Fruit fly (Drosophila melanogaster) whole organism, embryonic: Measurements from ENCODE around the gene Moca-cyp.
A peak's percentile ranks its signal among the peaks of the same experiment; 100 is the strongest.

Experiments used
- Atf3 ChIP-seq: fragments of 200-800 bp; sonication (Bioruptor generic); optimal IDR thresholded peaks from 3 replicates; lab custom pipeline; 2016; ENCODE audit warnings: missing biosample characterization, missing genetic modification characterization
- CG10147 ChIP-seq: fragments of 200-800 bp; sonication (Bioruptor generic); optimal IDR thresholded peaks from 2 replicates; lab custom pipeline; 2019; ENCODE audit warnings: missing biosample characterization, mild to moderate bottlenecking, missing genetic modification characterization, moderate library complexity
- CG10565 ChIP-seq: fragments of 200-800 bp; sonication (Bioruptor generic); optimal IDR thresholded peaks from 3 replicates; lab custom pipeline; 2016; ENCODE audit warnings: missing biosample characterization, mild to moderate bottlenecking, missing genetic modification characterization
- CG12071 ChIP-seq: fragments of 200-800 bp; sonication (Bioruptor generic); optimal IDR thresholded peaks from 3 replicates; lab custom pipeline; 2018; ENCODE audit warnings: missing biosample characterization, mild to moderate bottlenecking, missing genetic modification characterization
- CG1233 ChIP-seq: fragments of 200-800 bp; sonication (Bioruptor generic); optimal IDR thresholded peaks from 4 replicates; lab custom pipeline; 2018; ENCODE audit warnings: missing biosample characterization, mild to moderate bottlenecking, missing genetic modification characterization
- CG12391 ChIP-seq: fragments of 200-800 bp; sonication (Bioruptor generic); optimal IDR thresholded peaks from 3 replicates; lab custom pipeline; 2018; ENCODE audit warnings: missing biosample characterization, mild to moderate bottlenecking, missing genetic modification characterization, moderate library complexity
- CG12659 ChIP-seq: fragments of 200-800 bp; sonication (Bioruptor generic); optimal IDR thresholded peaks from 3 replicates; lab custom pipeline; 2017; ENCODE audit warnings: mild to moderate bottlenecking, missing biosample characterization, missing genetic modification reagents, missing genetic modification characterization
- CG13424 ChIP-seq: fragments of 200-800 bp; sonication (Bioruptor generic); optimal IDR thresholded peaks from 2 replicates; lab custom pipeline; 2019; ENCODE audit warnings: missing biosample characterization, mild to moderate bottlenecking, missing genetic modification characterization, moderate library complexity
- CG15073 ChIP-seq: fragments of 200-800 bp; sonication (Bioruptor generic); optimal IDR thresholded peaks from 2 replicates; lab custom pipeline; 2016; ENCODE audit warnings: missing biosample characterization, missing genetic modification characterization
- CG1602 ChIP-seq: fragments of 200-800 bp; sonication (Bioruptor generic); optimal IDR thresholded peaks from 3 replicates; lab custom pipeline; 2016; ENCODE audit warnings: missing biosample characterization, missing genetic modification characterization
- CG18619 ChIP-seq: fragments of 200-800 bp; sonication (Bioruptor generic); optimal IDR thresholded peaks from 3 replicates; lab custom pipeline; 2017; ENCODE audit warnings: missing biosample characterization, mild to moderate bottlenecking, missing genetic modification characterization
- CG30403 ChIP-seq: fragments of 200-800 bp; sonication (Bioruptor generic); optimal IDR thresholded peaks from 3 replicates; lab custom pipeline; 2016; ENCODE audit warnings: missing biosample characterization, missing genetic modification characterization
- CG31441 ChIP-seq: fragments of 200-800 bp; sonication (Bioruptor generic); IDR thresholded peaks from 2 replicates; pipeline ENCODE4 v1.3.6; 2022; ENCODE audit warnings: missing biosample characterization, missing genetic modification characterization
- CG3726 ChIP-seq: fragments of 200-800 bp; sonication (Bioruptor generic); IDR thresholded peaks from 3 replicates; pipeline ENCODE4, ENCODE4 v1.3.6; 2022; ENCODE audit warnings: missing biosample characterization, missing genetic modification characterization
- CG3838 ChIP-seq: fragments of 200-800 bp; sonication (Bioruptor generic); optimal IDR thresholded peaks from 3 replicates; lab custom pipeline; 2016; ENCODE audit warnings: missing biosample characterization, missing genetic modification characterization
- CG4617 ChIP-seq: fragments of 200-800 bp; sonication (Bioruptor generic); optimal IDR thresholded peaks from 3 replicates; lab custom pipeline; 2016; ENCODE audit warnings: missing biosample characterization, missing genetic modification characterization, borderline replicate concordance
- CG5180 ChIP-seq: fragments of 200-800 bp; sonication (Bioruptor generic); optimal IDR thresholded peaks from 3 replicates; lab custom pipeline; 2017; ENCODE audit warnings: missing biosample characterization, missing genetic modification characterization, mild to moderate bottlenecking, moderate library complexity, missing genetic modification reagents
- CG5245 ChIP-seq: fragments of 200-800 bp; sonication (Bioruptor generic); optimal IDR thresholded peaks from 3 replicates; lab custom pipeline; 2016; ENCODE audit warnings: missing biosample characterization, missing genetic modification characterization
- CG6689 ChIP-seq: fragments of 200-800 bp; sonication (Bioruptor generic); IDR thresholded peaks from 2 replicates; pipeline ENCODE4 v1.3.6; 2022; ENCODE audit warnings: missing biosample characterization, missing genetic modification characterization
- CG6791 ChIP-seq: fragments of 200-800 bp; sonication (Bioruptor generic); IDR thresholded peaks from 3 replicates; pipeline ENCODE4 v1.3.6; 2022; ENCODE audit warnings: missing biosample characterization, missing genetic modification characterization; ENCODE audit not compliant: partially characterized antibody
- CG8281 ChIP-seq: fragments of 200-800 bp; sonication (Bioruptor generic); optimal IDR thresholded peaks from 2 replicates; lab custom pipeline; 2018; ENCODE audit warnings: missing biosample characterization, mild to moderate bottlenecking, missing genetic modification characterization, moderate library complexity
- CG8765 ChIP-seq: fragments of 200-800 bp; sonication (Bioruptor generic); IDR thresholded peaks from 2 replicates; pipeline ENCODE4 v1.3.6; 2022; ENCODE audit warnings: missing biosample characterization, missing genetic modification characterization
- CG9817 ChIP-seq: fragments of 200-800 bp; sonication (Bioruptor generic); optimal IDR thresholded peaks from 2 replicates; lab custom pipeline; 2018; ENCODE audit warnings: missing biosample characterization, mild to moderate bottlenecking, missing genetic modification characterization, moderate library complexity
- Dad ChIP-seq: fragments of 200-800 bp; sonication (Bioruptor generic); optimal IDR thresholded peaks from 3 replicates; lab custom pipeline; 2016; ENCODE audit warnings: missing biosample characterization, missing genetic modification characterization
- Dll ChIP-seq: fragments of 200-800 bp; sonication (Bioruptor generic); IDR thresholded peaks from 4 replicates; pipeline ENCODE4 v1.3.6; 2022; ENCODE audit warnings: missing biosample characterization, missing genetic modification characterization; ENCODE audit not compliant: partially characterized antibody
- Doc2 ChIP-seq: fragments of 200-800 bp; sonication (Bioruptor generic); IDR thresholded peaks from 2 replicates; pipeline ENCODE4 v1.3.6; 2022; ENCODE audit warnings: missing biosample characterization, missing genetic modification characterization
- ERR ChIP-seq: fragments of 200-800 bp; sonication (Bioruptor generic); optimal IDR thresholded peaks from 2 replicates; lab custom pipeline; 2016; ENCODE audit warnings: missing biosample characterization, missing genetic modification characterization
- HLH54F ChIP-seq: fragments of 200-800 bp; sonication (Bioruptor generic); optimal IDR thresholded peaks from 3 replicates; lab custom pipeline; 2016; ENCODE audit warnings: missing biosample characterization, missing genetic modification characterization
- Hey ChIP-seq: fragments of 200-800 bp; sonication (Bioruptor generic); optimal IDR thresholded peaks from 3 replicates; lab custom pipeline; 2018; ENCODE audit warnings: missing biosample characterization, mild to moderate bottlenecking, missing genetic modification characterization
- MBD-R2 ChIP-seq: fragments of 200-800 bp; sonication (Bioruptor generic); IDR thresholded peaks from 2 replicates; pipeline ENCODE4 v1.3.6; 2022; ENCODE audit warnings: missing biosample characterization, missing genetic modification characterization
- NC2α ChIP-seq: fragments of 200-800 bp; sonication (Bioruptor generic); optimal IDR thresholded peaks from 2 replicates; lab custom pipeline; 2016; ENCODE audit warnings: missing biosample characterization, missing genetic modification characterization
- Nf-YC ChIP-seq: fragments of 200-800 bp; optimal IDR thresholded peaks from 3 replicates; lab custom pipeline; 2019; ENCODE audit warnings: missing biosample characterization, mild to moderate bottlenecking, missing genetic modification characterization, moderate library complexity
- Tbp ChIP-seq: fragments of >200 bp; optimal IDR thresholded peaks from 2 replicates; lab custom pipeline; 2018; ENCODE audit warnings: missing biosample characterization, missing genetic modification characterization
- al ChIP-seq: fragments of 200-800 bp; sonication (Bioruptor generic); IDR thresholded peaks from 2 replicates; pipeline ENCODE4 v1.3.6; 2022; ENCODE audit warnings: missing biosample characterization, missing genetic modification characterization
- ara ChIP-seq: fragments of 200-800 bp; sonication (Bioruptor generic); IDR thresholded peaks from 2 replicates; pipeline ENCODE4 v1.3.6; 2022; ENCODE audit warnings: missing biosample characterization, missing genetic modification characterization
- br ChIP-seq: fragments of >200 bp; optimal IDR thresholded peaks from 2 replicates; lab custom pipeline; 2017
- cwo ChIP-seq: fragments of 200-800 bp; sonication (Bioruptor generic); optimal IDR thresholded peaks from 3 replicates; lab custom pipeline; 2017; ENCODE audit warnings: missing biosample characterization, missing genetic modification characterization, mild to moderate bottlenecking, moderate library complexity, missing genetic modification reagents
- dan ChIP-seq: fragments of 200-800 bp; sonication (Bioruptor generic); IDR thresholded peaks from 2 replicates; pipeline ENCODE4 v1.3.6; 2022; ENCODE audit warnings: missing biosample characterization, missing genetic modification characterization
- dmrt99B ChIP-seq: fragments of 200-800 bp; sonication (Bioruptor generic); optimal IDR thresholded peaks from 2 replicates; lab custom pipeline; 2018; ENCODE audit warnings: missing biosample characterization, mild to moderate bottlenecking, missing genetic modification characterization, moderate library complexity
- ewg ChIP-seq: fragments of 200-800 bp; sonication (Bioruptor generic); optimal IDR thresholded peaks from 3 replicates; lab custom pipeline; 2017; ENCODE audit warnings: mild to moderate bottlenecking, missing biosample characterization, missing genetic modification reagents, missing genetic modification characterization
- fd102C ChIP-seq: fragments of 200-800 bp; sonication (Bioruptor generic); optimal IDR thresholded peaks from 2 replicates; lab custom pipeline; 2018; ENCODE audit warnings: missing biosample characterization, mild to moderate bottlenecking, missing genetic modification characterization, moderate library complexity
- fu2 ChIP-seq: fragments of 200-800 bp; sonication (Bioruptor generic); optimal IDR thresholded peaks from 2 replicates; lab custom pipeline; 2016; ENCODE audit warnings: missing biosample characterization, missing genetic modification characterization
- jumu ChIP-seq: fragments of 200-800 bp; sonication (Bioruptor generic); optimal IDR thresholded peaks from 3 replicates; lab custom pipeline; 2016; ENCODE audit warnings: missing biosample characterization, missing genetic modification characterization
- kah ChIP-seq: fragments of 200-800 bp; sonication (Bioruptor generic); optimal IDR thresholded peaks from 2 replicates; lab custom pipeline; 2018; ENCODE audit warnings: missing biosample characterization, mild to moderate bottlenecking, missing genetic modification characterization
- pb ChIP-seq: fragments of 200-800 bp; sonication (Bioruptor generic); optimal IDR thresholded peaks from 3 replicates; lab custom pipeline; 2016; ENCODE audit warnings: missing biosample characterization, missing genetic modification characterization
- ranshi ChIP-seq: fragments of 200-800 bp; sonication (Bioruptor generic); IDR thresholded peaks from 2 replicates; pipeline ENCODE4 v1.3.6; 2022; ENCODE audit warnings: missing biosample characterization, missing genetic modification characterization
- salm ChIP-seq: fragments of 200-800 bp; sonication (Bioruptor generic); optimal IDR thresholded peaks from 2 replicates; lab custom pipeline; 2018; ENCODE audit warnings: missing biosample characterization, mild to moderate bottlenecking, missing genetic modification characterization
- ssp ChIP-seq: fragments of 200-800 bp; sonication (Bioruptor generic); IDR thresholded peaks from 2 replicates; pipeline ENCODE4 v1.3.6; 2022; ENCODE audit warnings: missing biosample characterization, missing genetic modification characterization
- tin ChIP-seq: fragments of 200-800 bp; sonication (Bioruptor generic); optimal IDR thresholded peaks from 3 replicates; lab custom pipeline; 2016; ENCODE audit warnings: missing biosample characterization, missing genetic modification characterization
- vvl ChIP-seq: fragments of 200-800 bp; sonication (Bioruptor generic); IDR thresholded peaks from 2 replicates; pipeline ENCODE4 v1.3.6; 2022; ENCODE audit warnings: missing biosample characterization, missing genetic modification characterization

Gene Moca-cyp

DNA sequence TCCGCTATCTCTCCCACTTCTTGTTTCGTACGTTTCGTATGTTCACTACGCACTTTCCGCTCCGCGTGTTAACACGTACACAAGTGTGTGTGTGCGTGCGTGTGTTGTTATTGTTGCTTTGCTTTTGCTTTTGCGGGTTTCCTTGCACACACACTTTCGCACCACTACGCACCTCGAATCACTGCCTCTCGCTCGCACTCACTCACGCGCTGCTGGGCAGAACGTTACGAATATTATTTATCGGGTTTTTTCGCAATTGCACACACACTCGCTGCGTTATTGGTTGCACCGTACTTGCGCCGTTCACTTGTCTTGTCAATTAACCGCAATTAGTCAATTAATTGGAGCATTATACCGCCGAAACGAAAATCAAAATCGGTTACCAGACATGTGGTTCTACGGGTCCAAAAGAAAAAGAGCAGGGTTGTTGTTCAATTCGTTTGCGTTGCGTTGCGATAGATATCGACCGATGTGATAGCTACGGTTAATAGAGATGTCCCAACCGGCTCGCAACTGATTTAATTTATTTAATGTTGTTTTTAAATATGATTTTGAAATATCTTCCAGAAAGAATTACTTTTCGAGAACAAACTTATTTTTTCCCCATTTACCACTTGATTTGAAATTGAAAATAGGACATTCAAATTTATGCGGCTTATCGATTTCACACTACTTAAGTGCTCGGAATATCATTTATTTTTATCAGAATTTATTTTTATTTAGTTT lies 3.9 kb upstream of the Moca-cyp start, which contains the start of gene larp (continued):
- TF ChIP-seq NC2α (GFP tag; lab: Kevin White, UChicago), result peak; percentile 51
- peak; percentile 60 for TF ChIP-seq MBD-R2 (GFP tag; lab: Robert Waterston, UW)
- peak; percentile 51 for TF ChIP-seq Nf-YC (tag; lab: Kevin White, UChicago)
- TF ChIP-seq CG18619 (GFP tag; lab: Kevin White, UChicago), result peak; percentile 55
- TF ChIP-seq CG6689, result peak; percentile 63
- TF ChIP-seq CG31441 (GFP tag; lab: Robert Waterston, UW), result peak; percentile 42; the same call in 1 of the 2 replicates
- peak; percentile 22 for TF ChIP-seq jumu (GFP tag; lab: Kevin White, UChicago)
- TF ChIP-seq CG10565, result no peak
- no peak for TF ChIP-seq Tbp (GFP tag; lab: Kevin White, UChicago)
- TF ChIP-seq ssp (GFP tag; lab: Robert Waterston, UW), result peak; percentile 61
- peak; percentile 74 for TF ChIP-seq CG12391
- TF ChIP-seq Dll (GFP tag; lab: Robert Waterston, UW), result peak; percentile 89
- peak; percentile 57; the same call in 1 of the 2 replicates for TF ChIP-seq ara
- peak; percentile 55 for TF ChIP-seq Dad (GFP tag; lab: Kevin White, UChicago)
- no peak for TF ChIP-seq CG15073 (GFP tag; lab: Kevin White, UChicago)
- peak; percentile 96 for TF ChIP-seq CG6791 (GFP tag; lab: Robert Waterston, UW)
- peak; percentile 49; the same call in 1 of the 3 replicates for TF ChIP-seq CG3726 (GFP tag; lab: Robert Waterston, UW)
- peak; percentile 71 for TF ChIP-seq CG13424 (tag; lab: Kevin White, UChicago)
- peak; percentile 67 for TF ChIP-seq HLH54F (GFP tag; lab: Kevin White, UChicago)
- peak; percentile 34 for TF ChIP-seq CG5245
- peak; percentile 87 for TF ChIP-seq vvl (GFP tag; lab: Robert Waterston, UW)
- no peak for TF ChIP-seq kah (GFP tag; lab: Kevin White, UChicago)
- no peak for TF ChIP-seq fd102C
- peak; percentile 7 for TF ChIP-seq ERR (GFP tag; lab: Kevin White, UChicago)
- TF ChIP-seq cwo (GFP tag; lab: Kevin White, UChicago), result no peak
- TF ChIP-seq br (lab: Kevin White, UChicago), result no peak
- TF ChIP-seq Atf3 (GFP tag; lab: Kevin White, UChicago), result peak; percentile 44
- TF ChIP-seq CG4617 (GFP tag; lab: Kevin White, UChicago), result peak; percentile 60
- TF ChIP-seq CG8765, result peak; percentile 67; the same call in 1 of the 2 replicates
- peak; percentile 66 for TF ChIP-seq fu2 (GFP tag; lab: Kevin White, UChicago)
- TF ChIP-seq ranshi (GFP tag; lab: Robert Waterston, UW), result peak; percentile 79
- TF ChIP-seq CG30403, result peak; percentile 66
- TF ChIP-seq CG10147 (GFP tag; lab: Kevin White, UChicago), result no peak
- no peak for TF ChIP-seq CG12071 (GFP tag; lab: Kevin White, UChicago)
- peak; percentile 49 for TF ChIP-seq CG1602 (GFP tag; lab: Kevin White, UChicago)
- no peak for TF ChIP-seq Hey (tag; lab: Kevin White, UChicago)
- no peak for TF ChIP-seq salm (tag; lab: Kevin White, UChicago)
- peak; percentile 47 for TF ChIP-seq dmrt99B (tag; lab: Kevin White, UChicago)
- no peak for TF ChIP-seq CG1233 (GFP tag; lab: Kevin White, UChicago)
- TF ChIP-seq CG3838, result peak; percentile 23
- TF ChIP-seq dan (GFP tag; lab: Robert Waterston, UW), result no peak
- TF ChIP-seq tin, result peak; percentile 72
- no peak for TF ChIP-seq CG5180 (GFP tag; lab: Kevin White, UChicago)
- no peak for TF ChIP-seq Doc2 (GFP tag; lab: Robert Waterston, UW)
- peak; percentile 77 for TF ChIP-seq CG12659 (GFP tag; lab: Kevin White, UChicago)
- no peak for TF ChIP-seq CG8281 (tag; lab: Kevin White, UChicago)
- peak; percentile 76 for TF ChIP-seq CG9817 (tag; lab: Kevin White, UChicago)
- peak; percentile 78 for TF ChIP-seq al (GFP tag; lab: Robert Waterston, UW)
- TF ChIP-seq pb (GFP tag; lab: Kevin White, UChicago), result no peak
- peak; percentile 50 for TF ChIP-seq ewg (GFP tag; lab: Kevin White, UChicago)
